Fruit fly (Drosophila melanogaster) whole organism, embryonic: ENCODE results near the gene Toll-4.

Experiments used
- Ada2b ChIP-seq: fragments of 200-800 bp; sonication (Bioruptor generic); IDR thresholded peaks from 2 replicates; pipeline ENCODE4 v1.3.6; 2022; ENCODE audit warnings: missing biosample characterization, missing genetic modification characterization
- Atf6 ChIP-seq: fragments of 200-800 bp; sonication (Bioruptor generic); IDR thresholded peaks from 2 replicates; pipeline ENCODE4 v1.3.6; 2022; ENCODE audit warnings: missing biosample characterization, missing genetic modification characterization
- CG10274 ChIP-seq: fragments of 200-800 bp; sonication (Bioruptor generic); optimal IDR thresholded peaks from 3 replicates; lab custom pipeline; 2017; ENCODE audit warnings: missing biosample characterization, mild to moderate bottlenecking, missing genetic modification characterization
- CG11504 ChIP-seq: fragments of 200-800 bp; sonication (Bioruptor generic); optimal IDR thresholded peaks from 3 replicates; lab custom pipeline; 2019; ENCODE audit warnings: missing biosample characterization, mild to moderate bottlenecking, missing genetic modification characterization, moderate library complexity
- CG14441 ChIP-seq: fragments of 200-800 bp; sonication (Bioruptor generic); IDR thresholded peaks from 2 replicates; pipeline ENCODE4 v1.3.6; 2022; ENCODE audit warnings: missing biosample characterization, missing genetic modification characterization
- CG15011 ChIP-seq: fragments of 200-800 bp; sonication (Bioruptor generic); optimal IDR thresholded peaks from 3 replicates; lab custom pipeline; 2018; ENCODE audit warnings: missing biosample characterization, mild to moderate bottlenecking, missing genetic modification characterization
- CG1529 ChIP-seq: fragments of 200-800 bp; sonication (Bioruptor generic); optimal IDR thresholded peaks from 3 replicates; lab custom pipeline; 2018; ENCODE audit warnings: missing biosample characterization, missing genetic modification characterization
- CG1832 ChIP-seq: fragments of 200-800 bp; sonication (Bioruptor generic); optimal IDR thresholded peaks from 2 replicates; lab custom pipeline; 2017; ENCODE audit warnings: missing biosample characterization, mild to moderate bottlenecking, missing genetic modification characterization, inconsistent platforms
- CG2129 ChIP-seq: fragments of 200-800 bp; sonication (Bioruptor generic); IDR thresholded peaks from 2 replicates; pipeline ENCODE4 v1.3.6; 2022; ENCODE audit warnings: missing biosample characterization, missing genetic modification characterization; ENCODE audit not compliant: partially characterized antibody
- CG2889 ChIP-seq: fragments of 200-800 bp; sonication (Bioruptor generic); IDR thresholded peaks from 3 replicates; pipeline ENCODE4 v1.3.6; 2022; ENCODE audit warnings: missing biosample characterization, missing genetic modification characterization
- CG31388 ChIP-seq: fragments of 200-800 bp; sonication (Bioruptor generic); optimal IDR thresholded peaks from 2 replicates; lab custom pipeline; 2016; ENCODE audit warnings: missing biosample characterization, missing genetic modification characterization
- CG32532 ChIP-seq: fragments of 200-800 bp; sonication (Bioruptor generic); IDR thresholded peaks from 2 replicates; pipeline ENCODE4 v1.3.6; 2022; ENCODE audit warnings: missing biosample characterization, missing genetic modification characterization
- CG32767 ChIP-seq: fragments of 200-800 bp; sonication (Bioruptor generic); IDR thresholded peaks from 2 replicates; pipeline ENCODE4 v1.3.6; 2022; ENCODE audit warnings: missing biosample characterization, missing genetic modification characterization
- CG4360 ChIP-seq: fragments of 200-800 bp; sonication (Bioruptor generic); IDR thresholded peaks from 2 replicates; pipeline ENCODE4 v1.3.6; 2022; ENCODE audit warnings: missing biosample characterization, missing genetic modification characterization
- CG5180 ChIP-seq: fragments of 200-800 bp; sonication (Bioruptor generic); optimal IDR thresholded peaks from 3 replicates; lab custom pipeline; 2017; ENCODE audit warnings: missing biosample characterization, missing genetic modification characterization, mild to moderate bottlenecking, moderate library complexity, missing genetic modification reagents
- CG6791 ChIP-seq: fragments of 200-800 bp; sonication (Bioruptor generic); IDR thresholded peaks from 3 replicates; pipeline ENCODE4 v1.3.6; 2022; ENCODE audit warnings: missing biosample characterization, missing genetic modification characterization; ENCODE audit not compliant: partially characterized antibody
- Camta ChIP-seq: fragments of 200-800 bp; sonication (Bioruptor generic); optimal IDR thresholded peaks from 2 replicates; lab custom pipeline; 2016; ENCODE audit warnings: missing biosample characterization, missing genetic modification characterization
- CoRest ChIP-seq: fragments of 200-800 bp; sonication (Bioruptor generic); optimal IDR thresholded peaks from 3 replicates; lab custom pipeline; 2018; ENCODE audit warnings: missing biosample characterization, mild to moderate bottlenecking, missing genetic modification characterization, moderate library complexity
- D19B ChIP-seq: fragments of 200-800 bp; sonication (Bioruptor generic); optimal IDR thresholded peaks from 2 replicates; lab custom pipeline; 2017; ENCODE audit warnings: missing biosample characterization, mild to moderate bottlenecking, missing genetic modification characterization
- Dek ChIP-seq: fragments of 200-800 bp; sonication (Bioruptor generic); optimal IDR thresholded peaks from 3 replicates; lab custom pipeline; 2019; ENCODE audit warnings: missing biosample characterization, mild to moderate bottlenecking, missing genetic modification characterization, moderate library complexity
- Dfd ChIP-seq, 2 experiments: fragments of >200 bp; optimal IDR thresholded peaks; 2 replicates each; lab custom pipeline; 2017; ENCODE audit warnings: missing biosample characterization in 2 of 2, missing genetic modification characterization in 2 of 2
- HLH4C ChIP-seq: fragments of 200-800 bp; sonication (Bioruptor generic); IDR thresholded peaks from 3 replicates; pipeline ENCODE4 v1.3.6; 2022; ENCODE audit warnings: missing biosample characterization, missing genetic modification characterization; ENCODE audit not compliant: partially characterized antibody
- HmgD ChIP-seq: fragments of 200-800 bp; sonication (Bioruptor generic); optimal IDR thresholded peaks from 3 replicates; lab custom pipeline; 2016; ENCODE audit warnings: missing biosample characterization, missing genetic modification characterization
- Kr ChIP-seq: fragments of 200-800 bp; sonication (Bioruptor generic); optimal IDR thresholded peaks from 2 replicates; lab custom pipeline; 2017; ENCODE audit warnings: missing biosample characterization, mild to moderate bottlenecking, missing genetic modification characterization
- Med ChIP-seq: fragments of 200-800 bp; sonication (Bioruptor generic); peaks from one replicate; lab custom pipeline; 2016; ENCODE audit warnings: missing biosample characterization, missing genetic modification characterization, mild to moderate bottlenecking, inconsistent platforms, moderate library complexity
- Meics ChIP-seq: fragments of 200-800 bp; sonication (Bioruptor generic); optimal IDR thresholded peaks from 2 replicates; lab custom pipeline; 2017; ENCODE audit warnings: missing biosample characterization, mild to moderate bottlenecking, missing genetic modification characterization
- NC2α ChIP-seq: fragments of 200-800 bp; sonication (Bioruptor generic); optimal IDR thresholded peaks from 2 replicates; lab custom pipeline; 2016; ENCODE audit warnings: missing biosample characterization, missing genetic modification characterization
- NFAT ChIP-seq: fragments of 200-800 bp; sonication (Bioruptor generic); IDR thresholded peaks from 2 replicates; pipeline ENCODE4 v1.3.6; 2022; ENCODE audit warnings: missing biosample characterization, missing genetic modification characterization
- Neu2 ChIP-seq: fragments of 200-800 bp; sonication (Bioruptor generic); optimal IDR thresholded peaks from 3 replicates; lab custom pipeline; 2016; ENCODE audit warnings: missing biosample characterization, missing genetic modification characterization, borderline replicate concordance
- Nf-YC ChIP-seq: fragments of 200-800 bp; optimal IDR thresholded peaks from 3 replicates; lab custom pipeline; 2019; ENCODE audit warnings: missing biosample characterization, mild to moderate bottlenecking, missing genetic modification characterization, moderate library complexity
- Oli ChIP-seq: fragments of 200-800 bp; sonication (Bioruptor generic); optimal IDR thresholded peaks from 2 replicates; lab custom pipeline; 2018; ENCODE audit warnings: missing biosample characterization, mild to moderate bottlenecking, missing genetic modification characterization, moderate library complexity
- Opbp ChIP-seq: fragments of 200-800 bp; sonication (Bioruptor generic); IDR thresholded peaks from 3 replicates; pipeline ENCODE4 v1.3.6; 2022; ENCODE audit warnings: missing biosample characterization, missing genetic modification characterization; ENCODE audit not compliant: partially characterized antibody
- Scr ChIP-seq: fragments of 200-800 bp; sonication (Bioruptor generic); IDR thresholded peaks from 2 replicates; pipeline ENCODE4 v1.3.6; 2022; ENCODE audit warnings: missing biosample characterization, missing genetic modification characterization; ENCODE audit not compliant: partially characterized antibody
- Sox102F ChIP-seq: fragments of 200-800 bp; sonication (Bioruptor generic); optimal IDR thresholded peaks from 2 replicates; lab custom pipeline; 2018; ENCODE audit warnings: missing biosample characterization, mild to moderate bottlenecking, missing genetic modification characterization, moderate library complexity
- Sry-β ChIP-seq: fragments of 200-800 bp; sonication (Bioruptor generic); optimal IDR thresholded peaks from 2 replicates; lab custom pipeline; 2018; ENCODE audit warnings: missing biosample characterization, mild to moderate bottlenecking, missing genetic modification characterization, moderate library complexity
- Xrp1 ChIP-seq: fragments of 200-800 bp; sonication (Bioruptor generic); IDR thresholded peaks from 2 replicates; pipeline ENCODE4 v1.3.6; 2022; ENCODE audit warnings: missing biosample characterization, missing genetic modification characterization
- ac ChIP-seq: fragments of 200-800 bp; sonication (Bioruptor generic); optimal IDR thresholded peaks from 3 replicates; lab custom pipeline; 2017; ENCODE audit warnings: missing biosample characterization, mild to moderate bottlenecking, missing genetic modification characterization
- ap ChIP-seq: fragments of 200-800 bp; sonication (Bioruptor generic); IDR thresholded peaks from 2 replicates; pipeline ENCODE4 v1.3.6; 2022; ENCODE audit warnings: missing biosample characterization, missing genetic modification characterization
- bbx ChIP-seq: fragments of 200-800 bp; sonication (Bioruptor generic); IDR thresholded peaks from 2 replicates; pipeline ENCODE4 v1.3.6; 2022; ENCODE audit warnings: missing biosample characterization, missing genetic modification characterization; ENCODE audit not compliant: partially characterized antibody
- cad ChIP-seq: fragments of >200 bp; optimal IDR thresholded peaks from 2 replicates; lab custom pipeline; 2017; ENCODE audit warnings: missing biosample characterization, missing genetic modification characterization
- ci ChIP-seq: fragments of 200-800 bp; sonication (Bioruptor generic); IDR thresholded peaks from 3 replicates; pipeline ENCODE4 v1.3.6; 2022; ENCODE audit warnings: missing biosample characterization, missing genetic modification characterization
- dan ChIP-seq: fragments of 200-800 bp; sonication (Bioruptor generic); IDR thresholded peaks from 2 replicates; pipeline ENCODE4 v1.3.6; 2022; ENCODE audit warnings: missing biosample characterization, missing genetic modification characterization
- dm ChIP-seq: fragments of 200-800 bp; sonication (Bioruptor generic); optimal IDR thresholded peaks from 3 replicates; lab custom pipeline; 2016; ENCODE audit warnings: missing biosample characterization, missing genetic modification characterization
- fd96Cb ChIP-seq: fragments of 200-800 bp; sonication (Bioruptor generic); optimal IDR thresholded peaks from 2 replicates; lab custom pipeline; 2018; ENCODE audit warnings: missing biosample characterization, mild to moderate bottlenecking, missing genetic modification characterization, moderate library complexity
- gce ChIP-seq: fragments of 200-800 bp; sonication (Bioruptor generic); IDR thresholded peaks from 3 replicates; pipeline ENCODE4 v1.3.6; 2022; ENCODE audit warnings: missing biosample characterization, missing genetic modification characterization
- prd ChIP-seq, 3 experiments: fragments of >200 bp in 2 of 3; fragments of 200-800 bp in 1 of 3; sonication (Bioruptor generic) in 1 of 3; optimal IDR thresholded peaks in 2 of 3; IDR thresholded peaks in 1 of 3; 2 replicates in 2 of 3; 3 replicates in 1 of 3; pipeline versions ENCODE4 v1.3.6 to Lab custom; 2017 to 2022; ENCODE audit warnings: missing biosample characterization in 1 of 3, missing genetic modification characterization in 1 of 3
- slou ChIP-seq: fragments of 200-800 bp; sonication (Bioruptor generic); optimal IDR thresholded peaks from 3 replicates; lab custom pipeline; 2016; ENCODE audit warnings: missing biosample characterization, missing genetic modification characterization
- sug ChIP-seq: fragments of 200-800 bp; optimal IDR thresholded peaks from 2 replicates; lab custom pipeline; 2019; ENCODE audit warnings: missing biosample characterization, mild to moderate bottlenecking, missing genetic modification characterization, moderate library complexity
- zfh1 ChIP-seq: fragments of 200-800 bp; sonication (Bioruptor generic); IDR thresholded peaks from 3 replicates; pipeline ENCODE4 v1.3.6; 2022; ENCODE audit warnings: missing biosample characterization, missing genetic modification characterization

Toll-4 gene

dm6 chr2L:9127072-9127646 lies 43.3 kb downstream of the Toll-4 start (continued):
- TF ChIP-seq CG6791 (GFP tag; lab: Robert Waterston, UW) (0 out of 3 replicates have a peak, but pooled peaks have one; percentile 54), Neu2 (GFP tag; lab: Kevin White, UChicago) (no peak), NC2α (GFP tag; lab: Kevin White, UChicago) (no peak), Kr (GFP tag; lab: Kevin White, UChicago) (no peak), cad (GFP tag; lab: Kevin White, UChicago) (no peak), Atf6 (GFP tag; lab: Robert Waterston, UW) (no peak), CoRest (no peak), Xrp1 (GFP tag; lab: Robert Waterston, UW) (0 out of 2 replicates have a peak, but pooled peaks have one; percentile 11), CG10274 (GFP tag; lab: Kevin White, UChicago) (no peak), CG11504 (tag; lab: Kevin White, UChicago) (no peak), Dfd (GFP tag; optimal IDR thresholded peaks at IDR 0.05; lab: Kevin White, UChicago) (no peak), Sox102F (no peak), Dek (tag; lab: Kevin White, UChicago) (no peak), CG32767 (no peak), zfh1 (0 out of 3 replicates have a peak, but pooled peaks have one; percentile 18), dan (no peak), Opbp (0 out of 3 replicates have a peak, but pooled peaks have one; percentile 30), ap (peak; percentile 10; the same call in 1 of the 2 replicates), CG14441 (GFP tag; lab: Robert Waterston, UW) (no peak), CG2889 (GFP tag; lab: Robert Waterston, UW) (no peak), prd (optimal IDR thresholded peaks at IDR 0.05; lab: Kevin White, UChicago) (no peak), prd (GFP tag; IDR thresholded peaks at IDR 0.05; lab: Robert Waterston, UW) (0 out of 3 replicates have a peak, but pooled peaks have one; percentile 5), CG1529 (GFP tag; lab: Kevin White, UChicago) (no peak), dm (no peak), D19B (GFP tag; lab: Kevin White, UChicago) (no peak), Oli (no peak), fd96Cb (tag; lab: Kevin White, UChicago) (no peak), CG5180 (GFP tag; lab: Kevin White, UChicago) (peak; percentile 68), bbx (no peak), Ada2b (GFP tag; lab: Robert Waterston, UW) (no peak), CG32532 (GFP tag; lab: Robert Waterston, UW) (no peak), slou (no peak), ci (GFP tag; lab: Robert Waterston, UW) (peak; percentile 25; the same call in 1 of the 3 replicates), gce (GFP tag; lab: Robert Waterston, UW) (no peak), Med (GFP tag; lab: Kevin White, UChicago) (peak; percentile 69), HLH4C (GFP tag; lab: Robert Waterston, UW) (no peak), Camta (no peak), ac (no peak), Meics (GFP tag; lab: Kevin White, UChicago) (no peak), CG15011 (GFP tag; lab: Kevin White, UChicago) (no peak), Sry-β (GFP tag; lab: Kevin White, UChicago) (no peak), HmgD (GFP tag; lab: Kevin White, UChicago) (no peak), NFAT (GFP tag; lab: Robert Waterston, UW) (0 out of 2 replicates have a peak, but pooled peaks have one; percentile 22), Nf-YC (tag; lab: Kevin White, UChicago) (no peak), CG2129 (GFP tag; lab: Robert Waterston, UW) (no peak), sug (no peak), Scr (GFP tag; lab: Robert Waterston, UW) (no peak), CG31388 (GFP tag; lab: Kevin White, UChicago) (no peak), CG1832 (no peak), CG4360 (GFP tag; lab: Robert Waterston, UW) (peak; percentile 49)
